Fruit fly (Drosophila melanogaster): ENCODE results near the gene CG5151.

The CG5151 gene

DNA sequence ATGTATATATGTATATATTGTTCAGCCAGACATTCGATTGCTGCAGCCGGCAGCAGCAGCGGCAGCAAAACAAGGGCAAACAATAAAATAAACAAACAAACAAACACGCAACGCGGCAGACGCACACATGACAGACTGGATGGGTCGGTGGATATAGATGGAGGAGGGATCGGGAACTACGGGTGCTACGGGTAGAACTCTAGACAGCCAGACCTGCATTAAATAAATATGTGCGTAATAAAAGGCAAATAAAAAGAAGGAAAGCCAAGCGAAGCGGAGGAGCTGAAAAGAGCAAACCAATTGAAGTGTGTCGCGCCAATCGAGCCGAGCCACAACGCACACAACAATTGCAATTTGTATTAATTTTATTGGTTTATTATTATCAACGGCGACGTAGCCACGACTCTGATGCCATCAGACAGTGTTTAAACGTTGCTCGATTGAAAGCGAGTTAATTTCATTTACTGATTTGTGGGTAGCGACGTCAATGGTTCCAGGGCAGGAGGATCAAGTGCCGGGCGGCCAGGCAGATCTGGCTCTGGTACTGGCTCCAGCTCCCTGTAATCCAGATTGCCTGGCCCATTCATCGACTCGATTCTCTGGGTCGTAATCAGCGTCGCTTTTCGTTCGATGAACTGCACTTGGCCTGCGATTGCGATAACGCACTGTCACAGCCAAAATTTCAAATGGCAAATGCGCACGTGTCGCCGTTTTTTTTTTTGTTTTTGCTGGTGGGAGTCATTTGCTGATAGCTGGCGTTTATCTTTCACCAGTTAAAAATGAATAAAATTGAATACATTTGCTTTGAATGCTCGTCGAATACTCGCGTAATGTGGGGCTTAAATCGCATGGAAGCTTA, 29.6 kb upstream of the CG5151 start (continued):
- TF ChIP-seq CG11456 (GFP tag; IDR thresholded peaks at IDR 0.05) (no peak), Atf3 (GFP tag; optimal IDR thresholded peaks at IDR 0.05) (peak; percentile 20), Sry-β (GFP tag; optimal IDR thresholded peaks at IDR 0.05) (peak; percentile 36), tgo (GFP tag; IDR thresholded peaks at IDR 0.05) (no peak), HLH3B (GFP tag; IDR thresholded peaks at IDR 0.05) (no peak), CG8089 (GFP tag; optimal IDR thresholded peaks at IDR 0.05) (peak; percentile 49), Hmx (GFP tag; optimal IDR thresholded peaks at IDR 0.05) (no peak), sc (optimal IDR thresholded peaks at IDR 0.05) (no peak), sc (GFP tag; optimal IDR thresholded peaks at IDR 0.05) (peak; percentile 65), ab (GFP tag; optimal IDR thresholded peaks at IDR 0.05) (no peak), HLH54F (GFP tag; optimal IDR thresholded peaks at IDR 0.05) (no peak), Pdp1 (GFP tag; optimal IDR thresholded peaks at IDR 0.05) (peak in 1 of 2 experiments; percentile 21), CG2678 (tag; optimal IDR thresholded peaks at IDR 0.05) (peak; percentile 21), tna (GFP tag; IDR thresholded peaks at IDR 0.05; ENCODE audit: partially characterized antibody) (no peak), salm (tag; optimal IDR thresholded peaks at IDR 0.05) (peak; percentile 48), Nf-YB (GFP tag; optimal IDR thresholded peaks at IDR 0.05) (peak; percentile 24), CG2875 (GFP tag; optimal IDR thresholded peaks at IDR 0.05) (peak; percentile 81), gem (tag; optimal IDR thresholded peaks at IDR 0.05) (peak; percentile 41), nau (GFP tag; optimal IDR thresholded peaks at IDR 0.05) (peak; percentile 56), Drgx (GFP tag; IDR thresholded peaks at IDR 0.05) (peak; percentile 69), slp2 (GFP tag; optimal IDR thresholded peaks at IDR 0.05) (no peak), p53 (GFP tag; optimal IDR thresholded peaks at IDR 0.05) (no peak), CG13424 (tag; optimal IDR thresholded peaks at IDR 0.05) (peak; percentile 1), rib (GFP tag; IDR thresholded peaks at IDR 0.05) (no peak), Med (GFP tag) (peak; percentile 78), NC2α (GFP tag; optimal IDR thresholded peaks at IDR 0.05) (peak; percentile 23), Rfx (GFP tag; IDR thresholded peaks at IDR 0.05) (no peak), lov (optimal IDR thresholded peaks at IDR 0.05) (no peak), lov (GFP tag; IDR thresholded peaks at IDR 0.05) (no peak), CG16863 (GFP tag; optimal IDR thresholded peaks at IDR 0.05) (peak; percentile 14), Awh (GFP tag; IDR thresholded peaks at IDR 0.05) (0 out of 2 replicates have a peak, but pooled peaks have one; percentile 23), CG10147 (GFP tag; optimal IDR thresholded peaks at IDR 0.05) (no peak), CG4424 (GFP tag; optimal IDR thresholded peaks at IDR 0.05) (peak; percentile 27), HLHmδ (GFP tag; optimal IDR thresholded peaks at IDR 0.05) (peak; percentile 62), MTF-1 (GFP tag; optimal IDR thresholded peaks at IDR 0.05; ENCODE audit: borderline replicate concordance) (peak; percentile 59), trem (tag; optimal IDR thresholded peaks at IDR 0.05) (peak; percentile 5), Mes4 (GFP tag; optimal IDR thresholded peaks at IDR 0.05) (peak; percentile 12), cwo (GFP tag; optimal IDR thresholded peaks at IDR 0.05) (peak; percentile 64), bsh (GFP tag; optimal IDR thresholded peaks at IDR 0.05) (peak; percentile 63 to 65), dmrt11E (tag; optimal IDR thresholded peaks at IDR 0.05) (peak; percentile 62), CG30431 (GFP tag; optimal IDR thresholded peaks at IDR 0.05) (peak; percentile 21)
